Worm (Caenorhabditis elegans): Measurements from ENCODE around the gene T10C6.16.

ce11 chrV:16017671-16018070 is 15.1 kb downstream of the T10C6.16 start, which contains the start of gene srx-43:
- no peak for TF ChIP-seq ama-1 (optimal IDR thresholded peaks at IDR 0.05)
- TF ChIP-seq lin-39 (tag; optimal IDR thresholded peaks at IDR 0.05): no peak
- no peak for TF ChIP-seq ZK546.5 (tag; optimal IDR thresholded peaks at IDR 0.05)
- no peak for TF ChIP-seq blmp-1 (tag; optimal IDR thresholded peaks at IDR 0.05; ENCODE audit: insufficient read depth)
- TF ChIP-seq elt-3 (tag; optimal IDR thresholded peaks at IDR 0.05): no peak
